Fruit fly (Drosophila melanogaster): ENCODE measurements around the gene gskt.

dm6 chr3R:31395222-31395831 is 23.1 kb downstream of the gskt start, which contains the start of the genes Ugt35D1 and Gcn2:
- TF ChIP-seq Jra (GFP tag; optimal IDR thresholded peaks at IDR 0.05) (no peak), brk (GFP tag; optimal IDR thresholded peaks at IDR 0.05) (no peak), Abd-B (GFP tag; optimal IDR thresholded peaks at IDR 0.05) (no peak), pan (optimal IDR thresholded peaks at IDR 0.05) (no peak), psq (GFP tag; optimal IDR thresholded peaks at IDR 0.05) (no peak), woc (GFP tag; optimal IDR thresholded peaks at IDR 0.05) (no peak), usp (GFP tag; optimal IDR thresholded peaks at IDR 0.05) (no peak), sage (GFP tag; optimal IDR thresholded peaks at IDR 0.05) (no peak)
